Worm (Caenorhabditis elegans): ENCODE data around the gene aldo-2.

DNA sequence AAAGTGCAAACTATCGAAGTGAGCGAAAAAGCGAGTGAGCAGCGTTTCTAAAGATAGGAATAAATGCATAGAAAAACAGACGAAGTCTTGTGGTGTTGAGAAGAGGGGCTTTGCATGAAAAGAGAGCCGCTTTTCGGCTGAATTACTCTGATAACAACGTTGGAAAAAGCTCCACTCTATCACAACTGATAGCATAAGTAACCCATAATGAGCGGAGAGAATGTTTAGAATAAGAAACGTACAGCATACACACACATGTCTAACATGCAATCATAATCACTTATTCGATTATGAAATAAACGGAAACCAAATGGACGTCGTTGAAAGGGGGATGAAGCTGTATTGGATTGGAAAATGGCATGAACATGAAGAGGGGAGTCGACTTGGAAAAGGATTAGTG is 36.1 kb downstream of the aldo-2 start:
- TF ChIP-seq tbx-7 (tag; optimal IDR thresholded peaks at IDR 0.05) (no peak), ets-4 (tag; optimal IDR thresholded peaks at IDR 0.05) (no peak), tbx-2 (tag; optimal IDR thresholded peaks at IDR 0.05) (no peak), F13H6.1 (tag; optimal IDR thresholded peaks at IDR 0.05) (no peak), madf-2 (tag; optimal IDR thresholded peaks at IDR 0.05) (no peak)
